Worm (Caenorhabditis elegans) whole organism, L4 larva: ENCODE results near the gene EEED8.18.

Experiments
- aha-1 ChIP-seq: fragments of 150-350 bp; peaks from one replicate; lab custom pipeline; 2014; ENCODE audit warnings: missing biosample characterization, missing genetic modification characterization
- ceh-82 ChIP-seq: sonication (generic microtip); optimal IDR thresholded peaks from 2 replicates; lab custom pipeline; 2017; ENCODE audit warnings: missing biosample characterization, missing genetic modification characterization
- ces-1 ChIP-seq: fragments of 150-350 bp; sonication (generic microtip); optimal IDR thresholded peaks from 4 replicates; lab custom pipeline; 2014; ENCODE audit warnings: missing biosample characterization, missing genetic modification reagents, missing genetic modification characterization
- lin-13 ChIP-seq: fragments of 150-350 bp; optimal IDR thresholded peaks from 2 replicates; lab custom pipeline; 2014; ENCODE audit warnings: missing biosample characterization, missing genetic modification reagents, missing genetic modification characterization
- lin-39 ChIP-seq: fragments of 150-350 bp; optimal IDR thresholded peaks from 2 replicates; lab custom pipeline; 2014; ENCODE audit warnings: missing biosample characterization, missing genetic modification reagents, missing genetic modification characterization
- mes-2 ChIP-seq: sonication (generic microtip); optimal IDR thresholded peaks from 2 replicates; lab custom pipeline; 2016; ENCODE audit warnings: missing genotype, mild to moderate bottlenecking, missing genetic modification characterization, missing compliant biosample characterization; ENCODE audit not compliant: poor library complexity, severe bottlenecking
- nhr-41 ChIP-seq: fragments of 200-800 bp; sonication (Bioruptor generic); IDR thresholded peaks from 2 replicates; pipeline ENCODE4 v1.3.6; 2022; ENCODE audit warnings: missing genetic modification reagents, missing genetic modification characterization, missing compliant biosample characterization
- sdz-12 ChIP-seq: fragments of 200-800 bp; sonication (Bioruptor generic); optimal IDR thresholded peaks from 2 replicates; lab custom pipeline; 2018; ENCODE audit warnings: mild to moderate bottlenecking, missing genetic modification characterization, missing compliant biosample characterization
- snpc-4 ChIP-seq: fragments of 150-350 bp; optimal IDR thresholded peaks from 2 replicates; lab custom pipeline; 2014; ENCODE audit warnings: missing biosample characterization, missing genetic modification characterization
- tag-97 ChIP-seq: fragments of 200-800 bp; sonication (Bioruptor generic); IDR thresholded peaks from 2 replicates; pipeline ENCODE4 v1.3.6; 2022; ENCODE audit warnings: missing genetic modification characterization, missing compliant biosample characterization
- unc-39 ChIP-seq: sonication (generic microtip); optimal IDR thresholded peaks from 2 replicates; lab custom pipeline; 2017; ENCODE audit warnings: missing biosample characterization, missing genetic modification characterization
- unc-62 ChIP-seq, 3 experiments: fragments of 150-350 bp in 1 of 3; sonication (generic microtip); optimal IDR thresholded peaks in 2 of 3; peaks in 1 of 3; 1 replicate in 1 of 3; 2 replicates in 2 of 3; lab custom pipeline; 2014 to 2017; ENCODE audit warnings: missing biosample characterization in 3 of 3, missing genetic modification characterization in 3 of 3, missing genetic modification reagents in 3 of 3, missing genotype in 1 of 3

ce11 chrII:5408924-5409323 is 3.5 kb downstream of the EEED8.18 start, which contains the start of the genes EEED8.12 and EEED8.4:
- TF ChIP-seq snpc-4 (tag; lab: Kevin White, UChicago) (no peak), sdz-12 (GFP tag; lab: Kevin White, UChicago) (no peak), unc-62 (GFP tag; optimal IDR thresholded peaks at IDR 0.05 in 1 of 2; lab: Kevin White, UChicago) (no peak), unc-62 (tag; optimal IDR thresholded peaks at IDR 0.05; lab: Kevin White, UChicago) (no peak), lin-39 (tag; lab: Kevin White, UChicago) (no peak), lin-13 (GFP tag; lab: Kevin White, UChicago) (no peak), ceh-82 (tag; lab: Kevin White, UChicago) (no peak), mes-2 (tag; lab: Kevin White, UChicago) (no peak), nhr-41 (GFP tag; lab: Robert Waterston, UW) (no peak), tag-97 (GFP tag; lab: Robert Waterston, UW) (no peak), ces-1 (GFP tag; lab: Kevin White, UChicago) (no peak), unc-39 (tag; lab: Kevin White, UChicago) (no peak), aha-1 (tag; lab: Kevin White, UChicago) (no peak)
